Worm (Caenorhabditis elegans) whole organism, young adult: Measurements from ENCODE around the gene ZC513.14.
A peak's percentile ranks its signal among the peaks of the same experiment; 100 is the strongest.

ENCODE experiments used
- B0336.3 ChIP-seq: fragments of 200-800 bp; sonication (Bioruptor generic); IDR thresholded peaks from 2 replicates; pipeline ENCODE4 v1.3.6; 2022; ENCODE audit warnings: missing genetic modification characterization, missing compliant biosample characterization
- C17E4.6 ChIP-seq: fragments of 200-800 bp; sonication (Bioruptor generic); IDR thresholded peaks from 2 replicates; pipeline ENCODE4 v1.3.6; 2022; ENCODE audit warnings: missing genetic modification reagents, missing genetic modification characterization, missing compliant biosample characterization
- K12H6.12 ChIP-seq: fragments of 200-800 bp; sonication (Bioruptor generic); optimal IDR thresholded peaks from 2 replicates; lab custom pipeline; 2018; ENCODE audit warnings: mild to moderate bottlenecking, missing genetic modification characterization, missing compliant biosample characterization
- T07F8.4 ChIP-seq: sonication (generic microtip); optimal IDR thresholded peaks from 2 replicates; lab custom pipeline; 2016; ENCODE audit warnings: mild to moderate bottlenecking, missing genetic modification characterization, moderate library complexity, missing compliant biosample characterization
- Y53G8AR.9 ChIP-seq: fragments of 200-800 bp; sonication (Bioruptor generic); conservative IDR thresholded peaks from 2 replicates; pipeline ENCODE4 v1.3.6; 2022; ENCODE audit warnings: missing genetic modification reagents, missing genetic modification characterization, missing compliant biosample characterization
- aptf-2 ChIP-seq: fragments of 200-800 bp; sonication (Bioruptor generic); conservative IDR thresholded peaks from 2 replicates; pipeline ENCODE4 v1.3.6; 2022; ENCODE audit warnings: missing genetic modification reagents, missing genetic modification characterization, missing compliant biosample characterization
- aptf-3 ChIP-seq: fragments of 200-800 bp; sonication (Bioruptor generic); IDR thresholded peaks from 2 replicates; pipeline ENCODE4 v1.3.6; 2022; ENCODE audit warnings: missing genetic modification characterization, missing compliant biosample characterization
- atf-7 ChIP-seq: sonication (generic microtip); optimal IDR thresholded peaks from 2 replicates; lab custom pipeline; 2017; ENCODE audit warnings: mild to moderate bottlenecking, missing genetic modification characterization, missing compliant biosample characterization
- attf-3 ChIP-seq: fragments of 200-800 bp; sonication (Bioruptor generic); conservative IDR thresholded peaks from 2 replicates; pipeline ENCODE4 v1.3.6; 2022; ENCODE audit warnings: missing genetic modification reagents, missing genetic modification characterization, missing compliant biosample characterization
- attf-5 ChIP-seq: fragments of 200-800 bp; sonication (Bioruptor generic); optimal IDR thresholded peaks from 2 replicates; lab custom pipeline; 2018; ENCODE audit warnings: mild to moderate bottlenecking, missing genetic modification characterization, missing compliant biosample characterization
- attf-6 ChIP-seq: fragments of 200-800 bp; sonication (Bioruptor generic); IDR thresholded peaks from 2 replicates; pipeline ENCODE4 v1.3.6; 2022; ENCODE audit warnings: missing genetic modification reagents, missing genetic modification characterization, missing compliant biosample characterization
- bed-2 ChIP-seq: fragments of 200-800 bp; sonication (Bioruptor generic); IDR thresholded peaks from 2 replicates; pipeline ENCODE4 v1.3.6; 2022; ENCODE audit warnings: missing genetic modification reagents, missing genetic modification characterization, missing compliant biosample characterization
- ccch-3 ChIP-seq: fragments of 200-800 bp; sonication (Bioruptor generic); optimal IDR thresholded peaks from 2 replicates; lab custom pipeline; 2018; ENCODE audit warnings: mild to moderate bottlenecking, missing genetic modification characterization, missing compliant biosample characterization
- cebp-2 ChIP-seq: fragments of 200-800 bp; sonication (Bioruptor generic); IDR thresholded peaks from 2 replicates; pipeline ENCODE4 v1.3.6; 2022; ENCODE audit warnings: missing genetic modification characterization, missing compliant biosample characterization
- ceh-40 ChIP-seq: fragments of 200-800 bp; sonication (Bioruptor generic); IDR thresholded peaks from 2 replicates; pipeline ENCODE4 v1.3.6; 2022; ENCODE audit warnings: missing genetic modification characterization, missing compliant biosample characterization
- ceh-58 ChIP-seq: fragments of 200-800 bp; sonication (Bioruptor generic); IDR thresholded peaks from 2 replicates; pipeline ENCODE4 v1.3.6; 2022; ENCODE audit warnings: missing genetic modification characterization, missing compliant biosample characterization
- ceh-79 ChIP-seq: sonication (generic microtip); optimal IDR thresholded peaks from 2 replicates; lab custom pipeline; 2017; ENCODE audit warnings: mild to moderate bottlenecking, missing genetic modification characterization, missing compliant biosample characterization
- ceh-91 ChIP-seq: fragments of 200-800 bp; sonication (Bioruptor generic); IDR thresholded peaks from 2 replicates; pipeline ENCODE4 v1.3.6; 2022; ENCODE audit warnings: missing genetic modification reagents, missing genetic modification characterization, missing compliant biosample characterization
- egl-18 ChIP-seq: fragments of 200-800 bp; sonication (Bioruptor generic); IDR thresholded peaks from 2 replicates; pipeline ENCODE4 v1.3.6; 2022; ENCODE audit warnings: missing genetic modification reagents, missing genetic modification characterization, missing compliant biosample characterization
- egrh-3 ChIP-seq: fragments of 200-800 bp; sonication (Bioruptor generic); IDR thresholded peaks from 2 replicates; pipeline ENCODE4 v1.3.6; 2022; ENCODE audit warnings: missing genetic modification reagents, missing genetic modification characterization, missing compliant biosample characterization
- ekl-4 ChIP-seq: fragments of 200-800 bp; sonication (Bioruptor generic); IDR thresholded peaks from 2 replicates; pipeline ENCODE4 v1.3.6; 2022; ENCODE audit warnings: missing genetic modification reagents, missing genetic modification characterization, missing compliant biosample characterization
- ets-4 ChIP-seq: fragments of 200-800 bp; sonication (Bioruptor generic); optimal IDR thresholded peaks from 2 replicates; lab custom pipeline; 2018; ENCODE audit warnings: mild to moderate bottlenecking, missing genetic modification characterization, missing compliant biosample characterization
- fkh-3 ChIP-seq: sonication (generic microtip); optimal IDR thresholded peaks from 2 replicates; lab custom pipeline; 2016; ENCODE audit warnings: mild to moderate bottlenecking, missing genetic modification characterization, missing compliant biosample characterization
- gei-17 ChIP-seq: fragments of 200-800 bp; sonication (Bioruptor generic); optimal IDR thresholded peaks from 2 replicates; lab custom pipeline; 2018; ENCODE audit warnings: mild to moderate bottlenecking, missing genetic modification characterization, missing compliant biosample characterization
- hmg-20 ChIP-seq: fragments of 200-800 bp; sonication (Bioruptor generic); IDR thresholded peaks from 2 replicates; pipeline ENCODE4 v1.3.6; 2022; ENCODE audit warnings: missing genetic modification reagents, missing genetic modification characterization, missing compliant biosample characterization
- let-607 ChIP-seq, 2 experiments: fragments of 200-800 bp in 1 of 2; sonication (Bioruptor generic) in 1 of 2; sonication (generic microtip) in 1 of 2; optimal IDR thresholded peaks; 2 replicates each; lab custom pipeline; 2016 to 2018; ENCODE audit warnings: mild to moderate bottlenecking in 2 of 2, missing compliant biosample characterization in 2 of 2, missing genetic modification characterization in 2 of 2, moderate library complexity in 2 of 2, missing genotype in 1 of 2
- madf-3 ChIP-seq: fragments of 200-800 bp; sonication (Bioruptor generic); IDR thresholded peaks from 2 replicates; pipeline ENCODE4 v1.3.6; 2022; ENCODE audit warnings: missing genetic modification reagents, missing genetic modification characterization, missing compliant biosample characterization
- madf-6 ChIP-seq: fragments of 200-800 bp; sonication (Bioruptor generic); IDR thresholded peaks from 2 replicates; pipeline ENCODE4 v1.3.6; 2022; ENCODE audit warnings: missing genetic modification reagents, missing genetic modification characterization, missing compliant biosample characterization
- nfya-2 ChIP-seq: fragments of 200-800 bp; sonication (Bioruptor generic); IDR thresholded peaks from 2 replicates; pipeline ENCODE4 v1.3.6; 2022; ENCODE audit warnings: missing genetic modification reagents, missing genetic modification characterization, missing compliant biosample characterization
- nfyb-1 ChIP-seq: fragments of 200-800 bp; sonication (Bioruptor generic); IDR thresholded peaks from 2 replicates; pipeline ENCODE4 v1.3.6; 2022; ENCODE audit warnings: missing genetic modification reagents, missing genetic modification characterization, missing compliant biosample characterization
- sdz-38 ChIP-seq: sonication (generic microtip); optimal IDR thresholded peaks from 2 replicates; lab custom pipeline; 2016; ENCODE audit warnings: missing genotype, missing genetic modification characterization, missing compliant biosample characterization
- sea-2 ChIP-seq: fragments of 200-800 bp; sonication (Bioruptor generic); IDR thresholded peaks from 2 replicates; pipeline ENCODE4 v1.3.6; 2022; ENCODE audit warnings: missing genetic modification characterization, missing compliant biosample characterization
- snpc-1.1 ChIP-seq: sonication (generic microtip); optimal IDR thresholded peaks from 2 replicates; lab custom pipeline; 2017; ENCODE audit warnings: missing genetic modification characterization, mild to moderate bottlenecking, missing compliant biosample characterization, antibody characterized with exemption, moderate library complexity, missing genotype, missing genetic modification reagents; ENCODE audit not compliant: insufficient read depth
- somi-1 ChIP-seq: fragments of 200-800 bp; sonication (Bioruptor generic); optimal IDR thresholded peaks from 2 replicates; lab custom pipeline; 2018; ENCODE audit warnings: mild to moderate bottlenecking, missing genetic modification characterization, missing compliant biosample characterization
- tlf-1 ChIP-seq: fragments of 200-800 bp; sonication (Bioruptor generic); optimal IDR thresholded peaks from 2 replicates; lab custom pipeline; 2018; ENCODE audit warnings: mild to moderate bottlenecking, missing genetic modification characterization, missing compliant biosample characterization
- zfh-2 ChIP-seq: fragments of 200-800 bp; sonication (Bioruptor generic); conservative IDR thresholded peaks from 2 replicates; pipeline ENCODE4 v1.3.6; 2022; ENCODE audit warnings: missing genetic modification reagents, missing genetic modification characterization, missing compliant biosample characterization
- ztf-22 ChIP-seq: fragments of 200-800 bp; sonication (Bioruptor generic); optimal IDR thresholded peaks from 2 replicates; lab custom pipeline; 2018; ENCODE audit warnings: mild to moderate bottlenecking, missing genetic modification characterization, moderate library complexity, missing compliant biosample characterization

Gene ZC513.14

DNA sequence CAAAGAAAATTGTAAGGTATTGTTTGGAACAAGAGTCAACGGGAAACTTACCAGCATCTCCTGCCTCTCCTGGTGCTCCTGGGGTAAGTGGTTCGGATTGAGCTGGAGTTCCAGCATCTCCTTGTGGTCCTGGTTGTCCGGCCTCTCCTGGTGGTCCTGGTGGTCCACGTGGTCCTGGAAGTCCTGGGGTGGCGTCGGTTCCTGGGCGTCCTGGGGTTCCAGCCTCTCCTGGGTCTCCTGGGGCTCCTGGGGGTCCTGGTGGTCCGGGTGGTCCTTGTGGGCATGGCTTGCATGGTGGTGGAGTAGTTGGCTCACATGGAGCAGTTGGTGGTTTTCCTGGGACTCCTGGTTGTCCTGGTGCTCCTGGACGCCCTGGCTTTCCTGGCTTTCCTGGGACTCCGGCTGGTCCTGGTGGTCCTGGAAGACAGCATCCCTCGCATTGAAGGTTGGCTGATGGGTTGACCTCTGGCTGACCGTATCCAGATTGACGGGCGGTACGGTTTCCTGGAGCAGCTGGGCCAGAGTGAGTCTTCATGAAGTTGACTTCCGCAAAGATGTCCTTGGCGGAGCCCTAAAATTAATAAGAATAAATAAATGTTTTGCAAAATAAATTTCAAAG, 14.3 kb upstream of the ZC513.14 start:
- TF ChIP-seq zfh-2 (GFP tag; lab: Robert Waterston, UW) (peak; percentile 83), egrh-3 (GFP tag; lab: Robert Waterston, UW) (peak; percentile 90; the same call in 1 of the 2 replicates), cebp-2 (GFP tag; lab: Robert Waterston, UW) (0 out of 2 replicates have a peak, but pooled peaks have one; percentile 12), ets-4 (GFP tag; lab: Kevin White, UChicago) (no peak)

ce11 chrV:8046706-8047105, 10.9 kb upstream of the ZC513.14 start, which contains the start of gene ZC513.3:
Gene ZC513.3 (plus strand): TSS chrV:8047006.
- TF ChIP-seq bed-2 (GFP tag; lab: Robert Waterston, UW) (no peak), hmg-20 (GFP tag; lab: Robert Waterston, UW) (no peak), nfya-2 (GFP tag; lab: Robert Waterston, UW) (no peak), somi-1 (GFP tag; lab: Kevin White, UChicago) (no peak), sea-2 (GFP tag; lab: Robert Waterston, UW) (no peak), egl-18 (no peak), T07F8.4 (no peak), let-607 (tag; optimal IDR thresholded peaks at IDR 0.05; lab: Kevin White, UChicago) (no peak), attf-6 (GFP tag; lab: Robert Waterston, UW) (no peak), ekl-4 (no peak), madf-6 (GFP tag; lab: Robert Waterston, UW) (no peak), atf-7 (tag; lab: Kevin White, UChicago) (no peak), ceh-40 (GFP tag; lab: Robert Waterston, UW) (no peak)

DNA sequence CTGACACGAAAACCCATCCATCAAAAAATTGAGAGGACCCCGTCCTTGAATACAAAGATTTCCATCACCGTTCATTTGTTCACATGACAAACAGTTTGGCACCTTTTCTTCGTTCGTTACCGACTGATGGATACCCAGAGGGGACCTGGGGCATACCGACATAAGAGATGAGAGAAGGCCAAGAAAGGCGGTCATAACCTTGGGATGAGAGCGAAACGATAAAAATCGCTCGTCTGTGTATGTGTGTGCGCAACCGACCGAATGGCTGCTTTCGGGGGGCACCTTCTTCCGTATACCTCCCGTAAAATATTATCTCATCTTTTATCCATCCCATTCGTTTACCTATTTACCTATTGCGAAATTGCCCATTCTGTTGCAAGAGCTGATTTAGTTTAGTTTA, 9.1 kb upstream of the ZC513.14 start:
- TF ChIP-seq nfya-2 (GFP tag; lab: Robert Waterston, UW), result no peak
- TF ChIP-seq attf-6 (GFP tag; lab: Robert Waterston, UW), result no peak
- TF ChIP-seq gei-17 (GFP tag; lab: Kevin White, UChicago), result no peak
- no peak for TF ChIP-seq madf-3 (GFP tag; lab: Robert Waterston, UW)
- no peak for TF ChIP-seq C17E4.6
- no peak for TF ChIP-seq snpc-1.1 (tag; lab: Kevin White, UChicago)
- TF ChIP-seq ceh-91 (GFP tag; lab: Robert Waterston, UW), result no peak
- TF ChIP-seq B0336.3 (GFP tag; lab: Robert Waterston, UW), result no peak

DNA sequence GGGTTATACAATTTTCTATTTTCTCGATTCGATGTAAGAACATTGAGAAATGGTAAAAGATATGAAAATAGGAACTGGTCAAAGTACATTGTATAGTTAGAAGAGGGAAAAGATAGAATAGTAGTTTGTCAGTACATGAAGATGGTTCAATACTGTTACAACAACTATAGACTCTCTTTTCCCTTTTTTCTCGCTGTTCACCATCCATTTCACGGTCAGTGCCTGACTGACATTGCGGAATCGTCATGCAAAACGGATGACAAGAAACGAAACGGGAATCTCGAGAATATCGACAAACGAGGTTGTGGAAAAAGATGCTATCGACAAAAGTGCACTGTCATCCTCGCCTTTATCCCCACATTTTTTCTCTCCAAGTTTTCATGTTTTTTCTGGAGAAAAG, 7.8 kb upstream of the ZC513.14 start:
- no peak for TF ChIP-seq K12H6.12
- TF ChIP-seq tlf-1 (GFP tag; lab: Kevin White, UChicago), result no peak
- no peak for TF ChIP-seq attf-5
- no peak for TF ChIP-seq nfyb-1
- TF ChIP-seq atf-7 (tag; lab: Kevin White, UChicago), result no peak
- TF ChIP-seq ets-4 (GFP tag; lab: Kevin White, UChicago), result no peak
- TF ChIP-seq aptf-2 (GFP tag; lab: Robert Waterston, UW), result no peak
- TF ChIP-seq, all 124 proteins: peak for 0

DNA sequence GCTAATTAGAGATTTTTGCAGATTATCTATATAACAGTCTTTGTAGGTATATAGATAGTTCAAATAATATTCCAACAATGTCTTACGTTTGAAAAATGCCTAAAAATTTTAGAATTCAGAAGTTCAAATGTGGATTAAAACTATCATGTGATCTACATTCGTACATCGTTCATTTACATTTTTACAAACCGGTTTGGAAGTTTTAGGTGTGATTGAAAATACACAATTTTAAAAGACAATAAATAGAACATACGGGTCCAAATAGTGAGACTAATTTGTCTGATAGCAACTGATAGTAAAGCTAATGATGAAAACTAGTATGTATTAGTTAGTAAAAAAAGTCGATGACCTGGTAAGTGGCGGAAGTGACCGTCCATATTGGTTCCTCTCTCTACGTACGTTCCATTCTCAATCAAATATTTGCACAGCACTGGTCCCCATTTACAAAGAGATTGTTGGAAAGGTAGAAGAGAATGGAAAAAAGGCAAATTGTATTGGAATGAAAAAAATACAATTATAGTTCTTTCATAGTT, 5.6 kb upstream of the ZC513.14 start:
- TF ChIP-seq ccch-3 (GFP tag; lab: Kevin White, UChicago) (no peak), ceh-58 (no peak), ceh-79 (no peak), aptf-3 (GFP tag; lab: Robert Waterston, UW) (no peak), ztf-22 (GFP tag; lab: Kevin White, UChicago) (no peak), sdz-38 (tag; lab: Kevin White, UChicago) (no peak), attf-3 (no peak), Y53G8AR.9 (GFP tag; lab: Robert Waterston, UW) (no peak), fkh-3 (tag; lab: Kevin White, UChicago) (no peak)
- TF ChIP-seq, all 124 proteins: peak for 0
